Fruit fly (Drosophila melanogaster) whole organism, embryonic: ENCODE data around the gene nonC.

Source experiments
- Abd-B ChIP-seq: fragments of 200-800 bp; sonication (Bioruptor generic); optimal IDR thresholded peaks from 2 replicates; lab custom pipeline; 2018; ENCODE audit warnings: missing biosample characterization, mild to moderate bottlenecking, missing genetic modification characterization, moderate library complexity
- Atf6 ChIP-seq: fragments of 200-800 bp; sonication (Bioruptor generic); IDR thresholded peaks from 2 replicates; pipeline ENCODE4 v1.3.6; 2022; ENCODE audit warnings: missing biosample characterization, missing genetic modification characterization
- Blimp-1 ChIP-seq: fragments of 200-800 bp; sonication (Bioruptor generic); optimal IDR thresholded peaks from 3 replicates; lab custom pipeline; 2018; ENCODE audit warnings: missing biosample characterization, missing genetic modification characterization, mild to moderate bottlenecking, moderate library complexity, missing genetic modification reagents
- C15 ChIP-seq: fragments of 200-800 bp; sonication (Bioruptor generic); IDR thresholded peaks from 3 replicates; pipeline ENCODE4 v1.3.6; 2022; ENCODE audit warnings: missing biosample characterization, missing genetic modification characterization
- CG10462 ChIP-seq: fragments of 200-800 bp; sonication (Bioruptor generic); optimal IDR thresholded peaks from 2 replicates; lab custom pipeline; 2016; ENCODE audit warnings: missing biosample characterization, missing genetic modification characterization
- CG10543 ChIP-seq: fragments of 200-800 bp; sonication (Bioruptor generic); optimal IDR thresholded peaks from 3 replicates; lab custom pipeline; 2017; ENCODE audit warnings: missing biosample characterization, mild to moderate bottlenecking, missing genetic modification characterization, moderate library complexity
- CG11398 ChIP-seq: fragments of 200-800 bp; sonication (Bioruptor generic); optimal IDR thresholded peaks from 2 replicates; lab custom pipeline; 2016; ENCODE audit warnings: missing biosample characterization, missing genetic modification characterization
- CG11456 ChIP-seq: fragments of 200-800 bp; sonication (Bioruptor generic); IDR thresholded peaks from 3 replicates; pipeline ENCODE4 v1.3.6; 2022; ENCODE audit warnings: missing biosample characterization, missing genetic modification characterization
- CG11696 ChIP-seq: fragments of 200-800 bp; sonication (Bioruptor generic); IDR thresholded peaks from 2 replicates; pipeline ENCODE4 v1.3.6; 2022; ENCODE audit warnings: missing biosample characterization, missing genetic modification characterization
- CG13424 ChIP-seq: fragments of 200-800 bp; sonication (Bioruptor generic); optimal IDR thresholded peaks from 2 replicates; lab custom pipeline; 2019; ENCODE audit warnings: missing biosample characterization, mild to moderate bottlenecking, missing genetic modification characterization, moderate library complexity
- CG14050 ChIP-seq: fragments of 200-800 bp; sonication (Bioruptor generic); IDR thresholded peaks from 3 replicates; pipeline ENCODE4 v1.3.6; 2022; ENCODE audit warnings: missing biosample characterization, missing genetic modification characterization
- CG14965 ChIP-seq: fragments of 200-800 bp; sonication (Bioruptor generic); optimal IDR thresholded peaks from 2 replicates; lab custom pipeline; 2016; ENCODE audit warnings: missing biosample characterization, missing genetic modification characterization, borderline replicate concordance
- CG16779 ChIP-seq: fragments of 200-800 bp; sonication (Bioruptor generic); IDR thresholded peaks from 2 replicates; pipeline ENCODE4 v1.3.6; 2022; ENCODE audit warnings: missing biosample characterization, missing genetic modification characterization
- CG18599 ChIP-seq: fragments of 200-800 bp; sonication (Bioruptor generic); optimal IDR thresholded peaks from 3 replicates; lab custom pipeline; 2017; ENCODE audit warnings: missing biosample characterization, missing genetic modification characterization, mild to moderate bottlenecking, moderate library complexity, missing genetic modification reagents
- CG2199 ChIP-seq: fragments of 200-800 bp; sonication (Bioruptor generic); IDR thresholded peaks from 3 replicates; pipeline ENCODE4 v1.3.6; 2022; ENCODE audit warnings: missing biosample characterization, missing genetic modification characterization
- CG30020 ChIP-seq: fragments of 200-800 bp; optimal IDR thresholded peaks from 2 replicates; lab custom pipeline; 2019; ENCODE audit warnings: missing biosample characterization, mild to moderate bottlenecking, missing genetic modification characterization, moderate library complexity
- CG3281 ChIP-seq: fragments of 200-800 bp; sonication (Bioruptor generic); optimal IDR thresholded peaks from 3 replicates; lab custom pipeline; 2017; ENCODE audit warnings: missing biosample characterization, mild to moderate bottlenecking, missing genetic modification characterization
- CG4404 ChIP-seq: fragments of 200-800 bp; sonication (Bioruptor generic); IDR thresholded peaks from 2 replicates; pipeline ENCODE4 v1.3.6; 2022; ENCODE audit warnings: missing biosample characterization, missing genetic modification characterization
- CG5953 ChIP-seq: fragments of 200-800 bp; sonication (Bioruptor generic); IDR thresholded peaks from 2 replicates; pipeline ENCODE4 v1.3.6; 2022; ENCODE audit warnings: missing biosample characterization, missing genetic modification characterization
- CG6254 ChIP-seq: fragments of 200-800 bp; sonication (Bioruptor generic); optimal IDR thresholded peaks from 3 replicates; lab custom pipeline; 2017; ENCODE audit warnings: mild to moderate bottlenecking, missing biosample characterization, missing genetic modification reagents, missing genetic modification characterization
- CG6654 ChIP-seq: fragments of 200-800 bp; sonication (Bioruptor generic); optimal IDR thresholded peaks from 2 replicates; lab custom pipeline; 2017; ENCODE audit warnings: missing biosample characterization, mild to moderate bottlenecking, missing genetic modification characterization
- CG7786 ChIP-seq: fragments of 200-800 bp; sonication (Bioruptor generic); optimal IDR thresholded peaks from 2 replicates; lab custom pipeline; 2016; ENCODE audit warnings: missing biosample characterization, missing genetic modification characterization
- CG9609 ChIP-seq: fragments of 200-800 bp; sonication (Bioruptor generic); optimal IDR thresholded peaks from 3 replicates; lab custom pipeline; 2016; ENCODE audit warnings: missing biosample characterization, missing genetic modification characterization
- CG9932 ChIP-seq: fragments of 200-800 bp; sonication (Bioruptor generic); IDR thresholded peaks from 2 replicates; pipeline ENCODE4 v1.3.6; 2022; ENCODE audit warnings: missing biosample characterization, missing genetic modification characterization
- Dad ChIP-seq: fragments of 200-800 bp; sonication (Bioruptor generic); optimal IDR thresholded peaks from 3 replicates; lab custom pipeline; 2016; ENCODE audit warnings: missing biosample characterization, missing genetic modification characterization
- Elba2 ChIP-seq: fragments of 200-800 bp; sonication (Bioruptor generic); optimal IDR thresholded peaks from 3 replicates; lab custom pipeline; 2016; ENCODE audit warnings: missing biosample characterization, missing genetic modification characterization
- Kr ChIP-seq: fragments of 200-800 bp; sonication (Bioruptor generic); optimal IDR thresholded peaks from 2 replicates; lab custom pipeline; 2017; ENCODE audit warnings: missing biosample characterization, mild to moderate bottlenecking, missing genetic modification characterization
- Meics ChIP-seq: fragments of 200-800 bp; sonication (Bioruptor generic); optimal IDR thresholded peaks from 2 replicates; lab custom pipeline; 2017; ENCODE audit warnings: missing biosample characterization, mild to moderate bottlenecking, missing genetic modification characterization
- Oli ChIP-seq: fragments of 200-800 bp; sonication (Bioruptor generic); optimal IDR thresholded peaks from 2 replicates; lab custom pipeline; 2018; ENCODE audit warnings: missing biosample characterization, mild to moderate bottlenecking, missing genetic modification characterization, moderate library complexity
- Sin3A ChIP-seq: fragments of >200 bp; optimal IDR thresholded peaks from 2 replicates; lab custom pipeline; 2018
- Ssrp ChIP-seq: fragments of 200-800 bp; sonication (Bioruptor generic); optimal IDR thresholded peaks from 2 replicates; lab custom pipeline; 2018; ENCODE audit warnings: missing biosample characterization, mild to moderate bottlenecking, missing genetic modification characterization, moderate library complexity
- Tbp ChIP-seq: fragments of >200 bp; optimal IDR thresholded peaks from 2 replicates; lab custom pipeline; 2018; ENCODE audit warnings: missing biosample characterization, missing genetic modification characterization
- ap ChIP-seq: fragments of 200-800 bp; sonication (Bioruptor generic); IDR thresholded peaks from 2 replicates; pipeline ENCODE4 v1.3.6; 2022; ENCODE audit warnings: missing biosample characterization, missing genetic modification characterization
- az2 ChIP-seq: fragments of 200-800 bp; sonication (Bioruptor generic); optimal IDR thresholded peaks from 3 replicates; lab custom pipeline; 2016; ENCODE audit warnings: missing biosample characterization, missing genetic modification characterization
- cato ChIP-seq: fragments of 200-800 bp; sonication (Bioruptor generic); optimal IDR thresholded peaks from 2 replicates; lab custom pipeline; 2016; ENCODE audit warnings: missing biosample characterization, missing genetic modification characterization, borderline replicate concordance
- chinmo ChIP-seq: fragments of 200-800 bp; sonication (Bioruptor generic); IDR thresholded peaks from 4 replicates; pipeline ENCODE4 v1.3.6; 2022; ENCODE audit warnings: missing biosample characterization, missing genetic modification characterization; ENCODE audit not compliant: partially characterized antibody
- ewg ChIP-seq: fragments of 200-800 bp; sonication (Bioruptor generic); optimal IDR thresholded peaks from 3 replicates; lab custom pipeline; 2017; ENCODE audit warnings: mild to moderate bottlenecking, missing biosample characterization, missing genetic modification reagents, missing genetic modification characterization
- gcm ChIP-seq: fragments of 200-800 bp; sonication (Bioruptor generic); optimal IDR thresholded peaks from 2 replicates; lab custom pipeline; 2019; ENCODE audit warnings: missing biosample characterization, mild to moderate bottlenecking, missing genetic modification characterization, moderate library complexity
- gem ChIP-seq: fragments of 200-800 bp; sonication (Bioruptor generic); optimal IDR thresholded peaks from 2 replicates; lab custom pipeline; 2019; ENCODE audit warnings: missing biosample characterization, mild to moderate bottlenecking, missing genetic modification characterization, moderate library complexity
- h ChIP-seq: fragments of >200 bp; optimal IDR thresholded peaks from 2 replicates; lab custom pipeline; 2017
- ind ChIP-seq: fragments of 200-800 bp; sonication (Bioruptor generic); optimal IDR thresholded peaks from 3 replicates; lab custom pipeline; 2016; ENCODE audit warnings: missing biosample characterization, missing genetic modification characterization
- inv ChIP-seq: fragments of 200-800 bp; sonication (Bioruptor generic); IDR thresholded peaks from 2 replicates; pipeline ENCODE4 v1.3.6; 2022; ENCODE audit warnings: missing biosample characterization, missing genetic modification characterization; ENCODE audit not compliant: partially characterized antibody
- nerfin-2 ChIP-seq: fragments of 200-800 bp; sonication (Bioruptor generic); IDR thresholded peaks from 2 replicates; pipeline ENCODE4 v1.3.6; 2022; ENCODE audit warnings: missing biosample characterization, missing genetic modification characterization; ENCODE audit not compliant: partially characterized antibody
- phol ChIP-seq: fragments of 200-800 bp; sonication (Bioruptor generic); optimal IDR thresholded peaks from 3 replicates; lab custom pipeline; 2018; ENCODE audit warnings: missing biosample characterization, mild to moderate bottlenecking, missing genetic modification characterization, moderate library complexity
- pros ChIP-seq: fragments of 200-800 bp; sonication (Bioruptor generic); optimal IDR thresholded peaks from 3 replicates; lab custom pipeline; 2019; ENCODE audit warnings: missing biosample characterization, mild to moderate bottlenecking, missing genetic modification characterization, moderate library complexity
- run ChIP-seq: fragments of 200-800 bp; sonication (Bioruptor generic); optimal IDR thresholded peaks from 3 replicates; lab custom pipeline; 2018; ENCODE audit warnings: missing biosample characterization, mild to moderate bottlenecking, missing genetic modification characterization
- schlank ChIP-seq: fragments of 200-800 bp; sonication (Bioruptor generic); optimal IDR thresholded peaks from 2 replicates; lab custom pipeline; 2018; ENCODE audit warnings: missing biosample characterization, mild to moderate bottlenecking, missing genetic modification characterization
- scrt ChIP-seq: fragments of 200-800 bp; sonication (Bioruptor generic); optimal IDR thresholded peaks from 2 replicates; lab custom pipeline; 2018; ENCODE audit warnings: missing biosample characterization, mild to moderate bottlenecking, missing genetic modification characterization, moderate library complexity
- sisA ChIP-seq: fragments of 200-800 bp; sonication (Bioruptor generic); IDR thresholded peaks from 2 replicates; pipeline ENCODE4 v1.3.6; 2022; ENCODE audit warnings: missing biosample characterization, missing genetic modification characterization
- trh ChIP-seq: fragments of 200-800 bp; sonication (Bioruptor generic); optimal IDR thresholded peaks from 2 replicates; lab custom pipeline; 2016; ENCODE audit warnings: missing biosample characterization, missing genetic modification characterization
- ttk ChIP-seq: fragments of 200-800 bp; sonication (Bioruptor generic); IDR thresholded peaks from 2 replicates; pipeline ENCODE4 v2.1.2; 2022; ENCODE audit warnings: missing biosample characterization, missing genetic modification characterization

The nonC gene

dm6 chrX:6861523-6862077 lies 37.3 kb downstream of the nonC start (continued):
- TF ChIP-seq cato (GFP tag; lab: Kevin White, UChicago) (no peak), Tbp (GFP tag; lab: Kevin White, UChicago) (no peak), gcm (no peak), Oli (tag; lab: Kevin White, UChicago) (peak; percentile 23), h (no peak), phol (tag; lab: Kevin White, UChicago) (peak; percentile 45), az2 (GFP tag; lab: Kevin White, UChicago) (peak; percentile 17), ind (GFP tag; lab: Kevin White, UChicago) (peak; percentile 55), CG3281 (peak; percentile 70), scrt (peak; percentile 32), chinmo (peak; percentile 99), CG30020 (tag; lab: Kevin White, UChicago) (no peak), CG10543 (GFP tag; lab: Kevin White, UChicago) (peak; percentile 97), trh (GFP tag; lab: Kevin White, UChicago) (no peak), CG11398 (GFP tag; lab: Kevin White, UChicago) (no peak), CG16779 (no peak), pros (GFP tag; lab: Kevin White, UChicago) (peak; percentile 91), CG5953 (GFP tag; lab: Robert Waterston, UW) (no peak), ewg (GFP tag; lab: Kevin White, UChicago) (peak; percentile 16), CG6254 (GFP tag; lab: Kevin White, UChicago) (no peak), CG7786 (peak; percentile 77), C15 (no peak), run (tag; lab: Kevin White, UChicago) (no peak), CG13424 (tag; lab: Kevin White, UChicago) (peak; percentile 60), Sin3A (lab: Kevin White, UChicago) (no peak), ttk (GFP tag; lab: Robert Waterston, UW) (peak; percentile 13), CG9609 (GFP tag; lab: Kevin White, UChicago) (peak; percentile 52), inv (no peak), CG14965 (GFP tag; lab: Kevin White, UChicago) (no peak), Ssrp (tag; lab: Kevin White, UChicago) (no peak), Dad (GFP tag; lab: Kevin White, UChicago) (no peak), CG10462 (GFP tag; lab: Kevin White, UChicago) (no peak), CG4404 (GFP tag; lab: Robert Waterston, UW) (peak; percentile 12; the same call in 1 of the 2 replicates), CG6654 (GFP tag; lab: Kevin White, UChicago) (no peak), nerfin-2 (GFP tag; lab: Robert Waterston, UW) (no peak), CG18599 (GFP tag; lab: Kevin White, UChicago) (peak; percentile 74), Kr (GFP tag; lab: Kevin White, UChicago) (peak; percentile 81), Atf6 (GFP tag; lab: Robert Waterston, UW) (peak; percentile 50; the same call in 1 of the 2 replicates), gem (tag; lab: Kevin White, UChicago) (peak; percentile 72), CG11696 (GFP tag; lab: Robert Waterston, UW) (0 out of 2 replicates have a peak, but pooled peaks have one; percentile 16), ap (no peak), Abd-B (GFP tag; lab: Kevin White, UChicago) (peak; percentile 16), CG2199 (GFP tag; lab: Robert Waterston, UW) (peak; percentile 88), schlank (tag; lab: Kevin White, UChicago) (peak; percentile 38), sisA (0 out of 2 replicates have a peak, but pooled peaks have one; percentile 30), CG11456 (peak; percentile 73), CG14050 (peak; percentile 54; the same call in 1 of the 3 replicates), CG9932 (GFP tag; lab: Robert Waterston, UW) (peak; percentile 76), Meics (GFP tag; lab: Kevin White, UChicago) (peak; percentile 53), Blimp-1 (peak; percentile 22), Elba2 (GFP tag; lab: Kevin White, UChicago) (no peak)
